Fruit fly (Drosophila melanogaster) whole organism, embryonic: ENCODE data around the gene CG16956.

Experiments
- Atf3 ChIP-seq: fragments of 200-800 bp; sonication (Bioruptor generic); optimal IDR thresholded peaks from 3 replicates; lab custom pipeline; 2016; ENCODE audit warnings: missing biosample characterization, missing genetic modification characterization
- Bdp1 ChIP-seq: fragments of 200-800 bp; sonication (Bioruptor generic); optimal IDR thresholded peaks from 3 replicates; lab custom pipeline; 2016; ENCODE audit warnings: missing biosample characterization, missing genetic modification characterization
- CG10147 ChIP-seq: fragments of 200-800 bp; sonication (Bioruptor generic); optimal IDR thresholded peaks from 2 replicates; lab custom pipeline; 2019; ENCODE audit warnings: missing biosample characterization, mild to moderate bottlenecking, missing genetic modification characterization, moderate library complexity
- CG10565 ChIP-seq: fragments of 200-800 bp; sonication (Bioruptor generic); optimal IDR thresholded peaks from 3 replicates; lab custom pipeline; 2016; ENCODE audit warnings: missing biosample characterization, mild to moderate bottlenecking, missing genetic modification characterization
- CG11093 ChIP-seq: fragments of 200-800 bp; sonication (Bioruptor generic); IDR thresholded peaks from 3 replicates; pipeline ENCODE4 v1.3.6; 2022; ENCODE audit warnings: missing biosample characterization, missing genetic modification characterization
- CG13894 ChIP-seq: fragments of 200-800 bp; sonication (Bioruptor generic); optimal IDR thresholded peaks from 3 replicates; lab custom pipeline; 2018; ENCODE audit warnings: missing biosample characterization, mild to moderate bottlenecking, missing genetic modification characterization, moderate library complexity
- CG1603 ChIP-seq: fragments of 200-800 bp; sonication (Bioruptor generic); optimal IDR thresholded peaks from 2 replicates; lab custom pipeline; 2019; ENCODE audit warnings: missing biosample characterization, mild to moderate bottlenecking, missing genetic modification characterization, moderate library complexity
- CG16813 ChIP-seq: fragments of 200-800 bp; sonication (Bioruptor generic); IDR thresholded peaks from 3 replicates; pipeline ENCODE4 v1.3.6; 2022; ENCODE audit warnings: missing biosample characterization, missing genetic modification characterization; ENCODE audit not compliant: partially characterized antibody
- CG17912 ChIP-seq: fragments of 200-800 bp; sonication (Bioruptor generic); optimal IDR thresholded peaks from 2 replicates; lab custom pipeline; 2018; ENCODE audit warnings: missing biosample characterization, mild to moderate bottlenecking, missing genetic modification characterization
- CG1832 ChIP-seq: fragments of 200-800 bp; sonication (Bioruptor generic); optimal IDR thresholded peaks from 2 replicates; lab custom pipeline; 2017; ENCODE audit warnings: missing biosample characterization, mild to moderate bottlenecking, missing genetic modification characterization, inconsistent platforms
- CG2875 ChIP-seq: fragments of 200-800 bp; sonication (Bioruptor generic); optimal IDR thresholded peaks from 2 replicates; lab custom pipeline; 2017; ENCODE audit warnings: missing biosample characterization, mild to moderate bottlenecking, missing genetic modification characterization, missing genetic modification reagents
- CG30020 ChIP-seq: fragments of 200-800 bp; optimal IDR thresholded peaks from 2 replicates; lab custom pipeline; 2019; ENCODE audit warnings: missing biosample characterization, mild to moderate bottlenecking, missing genetic modification characterization, moderate library complexity
- CG34422 ChIP-seq: fragments of 200-800 bp; sonication (Bioruptor generic); IDR thresholded peaks from 3 replicates; pipeline ENCODE4 v1.3.6; 2022; ENCODE audit warnings: missing biosample characterization, missing genetic modification characterization
- CG4360 ChIP-seq: fragments of 200-800 bp; sonication (Bioruptor generic); IDR thresholded peaks from 2 replicates; pipeline ENCODE4 v1.3.6; 2022; ENCODE audit warnings: missing biosample characterization, missing genetic modification characterization
- CG4820 ChIP-seq: fragments of 200-800 bp; sonication (Bioruptor generic); optimal IDR thresholded peaks from 3 replicates; lab custom pipeline; 2016; ENCODE audit warnings: missing biosample characterization, missing genetic modification characterization
- CG6175 ChIP-seq: fragments of 200-800 bp; sonication (Bioruptor generic); IDR thresholded peaks from 3 replicates; pipeline ENCODE4 v1.3.6; 2022; ENCODE audit warnings: missing biosample characterization, missing genetic modification characterization
- CG7271 ChIP-seq: fragments of 200-800 bp; sonication (Bioruptor generic); optimal IDR thresholded peaks from 2 replicates; lab custom pipeline; 2018; ENCODE audit warnings: missing biosample characterization, mild to moderate bottlenecking, missing genetic modification characterization, moderate library complexity
- CG9215 ChIP-seq: fragments of 200-800 bp; sonication (Bioruptor generic); IDR thresholded peaks from 2 replicates; pipeline ENCODE4 v1.3.6; 2022; ENCODE audit warnings: missing biosample characterization, missing genetic modification characterization
- CG9437 ChIP-seq: fragments of 200-800 bp; sonication (Bioruptor generic); optimal IDR thresholded peaks from 2 replicates; lab custom pipeline; 2018; ENCODE audit warnings: missing biosample characterization, mild to moderate bottlenecking, missing genetic modification characterization
- CkIIα-i1 ChIP-seq: fragments of 200-800 bp; sonication (Bioruptor generic); IDR thresholded peaks from 2 replicates; pipeline ENCODE4 v1.3.6; 2022; ENCODE audit warnings: missing biosample characterization, missing genetic modification characterization
- Dref ChIP-seq: fragments of 200-800 bp; sonication (Bioruptor generic); IDR thresholded peaks from 2 replicates; pipeline ENCODE4 v1.3.6; 2022; ENCODE audit warnings: missing biosample characterization, missing genetic modification characterization
- Eip74EF ChIP-seq, 2 experiments: fragments of 200-800 bp in 1 of 2; fragments of >200 bp in 1 of 2; sonication (Bioruptor generic) in 1 of 2; optimal IDR thresholded peaks; 2 replicates each; lab custom pipeline; 2017 to 2019; ENCODE audit warnings: missing biosample characterization in 2 of 2, missing genetic modification characterization in 2 of 2, mild to moderate bottlenecking in 1 of 2, moderate library complexity in 1 of 2
- Ets97D ChIP-seq: fragments of 200-800 bp; sonication (Bioruptor generic); optimal IDR thresholded peaks from 3 replicates; lab custom pipeline; 2016; ENCODE audit warnings: missing biosample characterization, missing genetic modification characterization
- Hr3 ChIP-seq: fragments of 200-800 bp; sonication (Bioruptor generic); optimal IDR thresholded peaks from 3 replicates; lab custom pipeline; 2016; ENCODE audit warnings: missing biosample characterization, missing genetic modification characterization
- Lim3 ChIP-seq: fragments of 200-800 bp; sonication (Bioruptor generic); IDR thresholded peaks from 2 replicates; pipeline ENCODE4 v1.3.6; 2022; ENCODE audit warnings: missing biosample characterization, missing genetic modification characterization
- MBD-R2 ChIP-seq: fragments of 200-800 bp; sonication (Bioruptor generic); IDR thresholded peaks from 2 replicates; pipeline ENCODE4 v1.3.6; 2022; ENCODE audit warnings: missing biosample characterization, missing genetic modification characterization
- Max ChIP-seq: fragments of 200-800 bp; sonication (Bioruptor generic); optimal IDR thresholded peaks from 2 replicates; lab custom pipeline; 2016; ENCODE audit warnings: missing biosample characterization, mild to moderate bottlenecking, missing genetic modification characterization
- NK7.1 ChIP-seq: fragments of 200-800 bp; sonication (Bioruptor generic); optimal IDR thresholded peaks from 3 replicates; lab custom pipeline; 2016; ENCODE audit warnings: missing biosample characterization, missing genetic modification characterization
- Nf-YB ChIP-seq: fragments of 200-800 bp; sonication (Bioruptor generic); optimal IDR thresholded peaks from 3 replicates; lab custom pipeline; 2019; ENCODE audit warnings: missing biosample characterization, mild to moderate bottlenecking, missing genetic modification characterization, moderate library complexity
- PHDP ChIP-seq: fragments of 200-800 bp; sonication (Bioruptor generic); optimal IDR thresholded peaks from 3 replicates; lab custom pipeline; 2018; ENCODE audit warnings: missing biosample characterization, mild to moderate bottlenecking, missing genetic modification characterization, moderate library complexity
- Rfx ChIP-seq: fragments of 200-800 bp; sonication (Bioruptor generic); IDR thresholded peaks from 2 replicates; pipeline ENCODE4 v1.3.6; 2022; ENCODE audit warnings: missing biosample characterization, missing genetic modification characterization
- Taf1 ChIP-seq: fragments of 200-800 bp; sonication (Bioruptor generic); IDR thresholded peaks from 2 replicates; pipeline ENCODE4 v1.3.6; 2022; ENCODE audit warnings: missing biosample characterization, missing genetic modification characterization
- ase ChIP-seq: fragments of 200-800 bp; sonication (Bioruptor generic); IDR thresholded peaks from 3 replicates; pipeline ENCODE4 v1.3.6; 2022; ENCODE audit warnings: missing biosample characterization, missing genetic modification characterization
- az2 ChIP-seq: fragments of 200-800 bp; sonication (Bioruptor generic); optimal IDR thresholded peaks from 3 replicates; lab custom pipeline; 2016; ENCODE audit warnings: missing biosample characterization, missing genetic modification characterization
- chn ChIP-seq: fragments of 200-800 bp; sonication (Bioruptor generic); optimal IDR thresholded peaks from 2 replicates; lab custom pipeline; 2016; ENCODE audit warnings: missing biosample characterization, missing genetic modification characterization
- corto ChIP-seq: fragments of 200-800 bp; sonication (Bioruptor generic); optimal IDR thresholded peaks from 2 replicates; lab custom pipeline; 2016; ENCODE audit warnings: missing biosample characterization, mild to moderate bottlenecking, missing genetic modification characterization, moderate library complexity
- croc ChIP-seq: fragments of 200-800 bp; sonication (Bioruptor generic); conservative IDR thresholded peaks from 3 replicates; pipeline ENCODE4 v1.3.6; 2022; ENCODE audit warnings: missing biosample characterization, missing genetic modification characterization
- dimm ChIP-seq: fragments of 200-800 bp; sonication (Bioruptor generic); IDR thresholded peaks from 2 replicates; pipeline ENCODE4 v1.3.6; 2022; ENCODE audit warnings: missing biosample characterization, missing genetic modification characterization
- gsb ChIP-seq: fragments of 200-800 bp; sonication (Bioruptor generic); IDR thresholded peaks from 2 replicates; pipeline ENCODE4 v1.3.6; 2022; ENCODE audit warnings: missing biosample characterization, missing genetic modification characterization
- hth ChIP-seq: fragments of >200 bp; optimal IDR thresholded peaks from 2 replicates; lab custom pipeline; 2017; ENCODE audit warnings: inconsistent platforms
- kah ChIP-seq: fragments of 200-800 bp; sonication (Bioruptor generic); optimal IDR thresholded peaks from 2 replicates; lab custom pipeline; 2018; ENCODE audit warnings: missing biosample characterization, mild to moderate bottlenecking, missing genetic modification characterization
- pan ChIP-seq, 4 experiments: fragments of >200 bp in 3 of 4; fragments of 200-800 bp in 1 of 4; sonication (Bioruptor generic) in 1 of 4; optimal IDR thresholded peaks in 3 of 4; IDR thresholded peaks in 1 of 4; 2 replicates each; pipeline versions ENCODE4 v1.3.6 to Lab custom; 2017 to 2022; ENCODE audit warnings: missing biosample characterization in 2 of 4, missing genetic modification characterization in 2 of 4, mixed read lengths in 1 of 4
- pfk ChIP-seq: fragments of 200-800 bp; sonication (Bioruptor generic); optimal IDR thresholded peaks from 2 replicates; lab custom pipeline; 2018; ENCODE audit warnings: missing biosample characterization, mild to moderate bottlenecking, missing genetic modification characterization, moderate library complexity
- stwl ChIP-seq: fragments of 200-800 bp; sonication (Bioruptor generic); optimal IDR thresholded peaks from 3 replicates; lab custom pipeline; 2018; ENCODE audit warnings: missing biosample characterization, mild to moderate bottlenecking, missing genetic modification characterization, moderate library complexity
- trh ChIP-seq: fragments of 200-800 bp; sonication (Bioruptor generic); optimal IDR thresholded peaks from 2 replicates; lab custom pipeline; 2016; ENCODE audit warnings: missing biosample characterization, missing genetic modification characterization
- tup ChIP-seq: fragments of 200-800 bp; sonication (Bioruptor generic); optimal IDR thresholded peaks from 2 replicates; lab custom pipeline; 2016; ENCODE audit warnings: missing biosample characterization, mild to moderate bottlenecking, missing genetic modification characterization, moderate library complexity
- twi ChIP-seq: fragments of 200-800 bp; optimal IDR thresholded peaks from 2 replicates; lab custom pipeline; 2019; ENCODE audit warnings: missing biosample characterization, mild to moderate bottlenecking, missing genetic modification characterization, moderate library complexity
- zf30C ChIP-seq: fragments of 200-800 bp; sonication (Bioruptor generic); optimal IDR thresholded peaks from 3 replicates; lab custom pipeline; 2018; ENCODE audit warnings: missing biosample characterization, mild to moderate bottlenecking, missing genetic modification characterization

CG16956 gene

DNA sequence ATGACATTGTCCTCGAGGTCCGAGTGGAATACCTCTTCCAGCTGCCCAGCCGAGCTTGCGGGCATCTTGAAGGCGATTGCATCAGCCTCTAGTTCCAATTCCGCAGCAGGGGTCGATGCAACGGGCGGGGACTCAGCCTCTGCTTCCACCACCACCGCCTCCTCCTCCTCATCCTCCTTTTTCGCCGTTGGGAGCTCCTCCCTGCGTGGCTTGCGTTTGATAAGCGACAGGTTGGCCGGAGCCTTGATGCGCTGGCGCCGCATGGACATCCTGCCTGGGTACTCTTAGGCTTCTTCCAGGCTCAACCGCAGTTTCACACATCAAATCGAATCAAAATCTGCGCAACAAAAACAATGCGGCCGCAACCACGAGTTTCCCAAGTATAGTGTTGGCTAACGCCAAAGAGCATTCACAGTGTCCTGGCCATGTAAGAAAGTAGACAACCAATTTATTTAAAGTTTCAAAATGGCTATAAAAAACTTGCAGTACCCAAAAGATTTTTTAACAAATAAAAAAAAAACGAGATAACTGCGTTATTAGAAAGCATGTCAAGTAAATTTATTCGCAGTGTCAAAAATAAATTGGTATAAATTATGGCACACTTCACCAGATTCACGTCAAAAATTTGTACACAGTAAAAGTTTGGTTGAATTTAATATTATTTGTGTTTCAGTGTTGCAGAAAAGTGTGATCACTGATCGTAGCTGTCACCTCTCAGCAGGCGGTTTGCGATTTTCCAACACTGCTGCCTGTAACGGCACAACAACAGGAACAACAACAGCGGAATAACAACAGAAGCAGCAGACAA, 40.7 kb downstream of the CG16956 start, which contains the start of the genes Bdp1 and CG6565 (continued):
- TF ChIP-seq MBD-R2 = peak; percentile 87
- peak; percentile 94 for TF ChIP-seq CG9437
- peak; percentile 98 for TF ChIP-seq az2 (GFP tag; lab: Kevin White, UChicago)
- TF ChIP-seq Rfx (GFP tag; lab: Robert Waterston, UW) = peak; percentile 96
- peak; percentile 93 for TF ChIP-seq zf30C
- peak; percentile 98 for TF ChIP-seq Atf3 (GFP tag; lab: Kevin White, UChicago)
- peak; percentile 44 for TF ChIP-seq pfk (GFP tag; lab: Kevin White, UChicago)
- peak; percentile 67; the same call in 1 of the 2 replicates for TF ChIP-seq CkIIα-i1 (GFP tag; lab: Robert Waterston, UW)
- TF ChIP-seq CG4820 (GFP tag; lab: Kevin White, UChicago) = peak; percentile 97
- peak; percentile 94 for TF ChIP-seq CG13894
- peak; percentile 95 for TF ChIP-seq PHDP (tag; lab: Kevin White, UChicago)
- TF ChIP-seq CG11093 (GFP tag; lab: Robert Waterston, UW) = peak; percentile 97
- peak; percentile 94 for TF ChIP-seq tup (GFP tag; lab: Kevin White, UChicago)
- TF ChIP-seq ase (GFP tag; lab: Robert Waterston, UW) = peak; percentile 94
- TF ChIP-seq croc (GFP tag; lab: Robert Waterston, UW) = peak; percentile 95
- TF ChIP-seq CG10147 (GFP tag; lab: Kevin White, UChicago) = peak; percentile 93
- peak; percentile 99 for TF ChIP-seq Max (GFP tag; lab: Kevin White, UChicago)
- TF ChIP-seq twi = peak; percentile 94
- TF ChIP-seq CG9215 (GFP tag; lab: Robert Waterston, UW) = peak; percentile 97
- TF ChIP-seq Dref (GFP tag; lab: Robert Waterston, UW) = peak; percentile 26; the same call in 1 of the 2 replicates
- peak; percentile 82 for TF ChIP-seq Nf-YB (GFP tag; lab: Kevin White, UChicago)
- peak; percentile 83 for TF ChIP-seq corto (GFP tag; lab: Kevin White, UChicago)
- peak; percentile 95 for TF ChIP-seq NK7.1 (GFP tag; lab: Kevin White, UChicago)
- no peak for TF ChIP-seq hth (lab: Kevin White, UChicago)
- TF ChIP-seq CG30020 = peak; percentile 84
- TF ChIP-seq Taf1 (GFP tag; lab: Robert Waterston, UW) = peak; percentile 90
- TF ChIP-seq kah (GFP tag; lab: Kevin White, UChicago) = peak; percentile 79
- peak; percentile 82 for TF ChIP-seq dimm (GFP tag; lab: Robert Waterston, UW)
- peak; percentile 99 for TF ChIP-seq Hr3 (GFP tag; lab: Kevin White, UChicago)
- peak; percentile 96 for TF ChIP-seq CG34422
- peak; percentile 91 for TF ChIP-seq CG6175
- TF ChIP-seq stwl = peak; percentile 86
- no peak for TF ChIP-seq CG1832 (GFP tag; lab: Kevin White, UChicago)
- TF ChIP-seq gsb (GFP tag; lab: Robert Waterston, UW) = peak; percentile 89
- peak; percentile 99 for TF ChIP-seq chn (GFP tag; lab: Kevin White, UChicago)
- TF ChIP-seq CG7271 (tag; lab: Kevin White, UChicago) = peak; percentile 75
- peak; percentile 95 for TF ChIP-seq Ets97D (GFP tag; lab: Kevin White, UChicago)
- TF ChIP-seq Eip74EF (GFP tag; optimal IDR thresholded peaks at IDR 0.05; lab: Kevin White, UChicago) = peak in 1 of 2 experiments; percentile 88
- peak; percentile 93 for TF ChIP-seq CG2875 (GFP tag; lab: Kevin White, UChicago)
- TF ChIP-seq CG1603 (tag; lab: Kevin White, UChicago) = peak; percentile 67
- peak; percentile 94 for TF ChIP-seq CG10565
- TF ChIP-seq CG4360 (GFP tag; lab: Robert Waterston, UW) = peak; percentile 48; the same call in 1 of the 2 replicates
- 0 out of 3 replicates have a peak, but pooled peaks have one; percentile 35 for TF ChIP-seq CG16813 (GFP tag; lab: Robert Waterston, UW)
- TF ChIP-seq pan (optimal IDR thresholded peaks at IDR 0.05; lab: Kevin White, UChicago) = no peak
- peak in 1 of 2 experiments; percentile 92 for TF ChIP-seq pan (GFP tag; optimal IDR thresholded peaks at IDR 0.05 in 1 of 2, IDR thresholded peaks at IDR 0.05 in 1 of 2)
- peak; percentile 96 for TF ChIP-seq Bdp1 (GFP tag; lab: Kevin White, UChicago)
- peak; percentile 58 for TF ChIP-seq CG17912 (GFP tag; lab: Kevin White, UChicago)
- peak; percentile 96 for TF ChIP-seq trh
- peak; percentile 84 for TF ChIP-seq Lim3 (GFP tag; lab: Robert Waterston, UW)
